Fruit fly (Drosophila melanogaster): ENCODE results near the gene kirre.

dm6 chrX:3019334-3019978, 279.3 kb downstream of the kirre start:
- TF ChIP-seq CG8119 (GFP tag; IDR thresholded peaks at IDR 0.05) (no peak), topi (GFP tag; optimal IDR thresholded peaks at IDR 0.05) (no peak), dac (GFP tag; optimal IDR thresholded peaks at IDR 0.05) (no peak), CG11762 (GFP tag; optimal IDR thresholded peaks at IDR 0.05; ENCODE audit: insufficient read depth) (no peak)

All from whole organism, prepupa.